Worm (Caenorhabditis elegans) whole organism, mixed stage, embryonic: ENCODE measurements around the gene K02E2.11.

ENCODE experiments used
- ces-1 ChIP-seq: fragments of 150-350 bp; optimal IDR thresholded peaks from 2 replicates; lab custom pipeline; 2014; ENCODE audit warnings: missing biosample characterization, missing genetic modification reagents, missing genetic modification characterization
- lin-32 ChIP-seq: fragments of 200-800 bp; sonication (Bioruptor generic); optimal IDR thresholded peaks from 2 replicates; lab custom pipeline; 2018; ENCODE audit warnings: mild to moderate bottlenecking, missing genetic modification characterization, missing compliant biosample characterization
- nhr-28 ChIP-seq: fragments of 150-350 bp; optimal IDR thresholded peaks from 2 replicates; lab custom pipeline; 2014; ENCODE audit warnings: missing biosample characterization, missing genetic modification characterization

- TF ChIP-seq nhr-28 (tag; lab: Kevin White, UChicago) (no peak), ces-1 (GFP tag; lab: Kevin White, UChicago) (no peak), lin-32 (GFP tag; lab: Kevin White, UChicago) (no peak)
These were observed 4.3 kb downstream of the K02E2.11 start, which contains the start of gene F53H2.1 for ce11 chrV:20387415-20387814.
